Worm (Caenorhabditis elegans) whole organism, L4 larva: ENCODE results near the gene Y75B8A.18.

Experiments
- T26A8.4 ChIP-seq: fragments of 200-800 bp; sonication (Bioruptor generic); IDR thresholded peaks from 2 replicates; pipeline ENCODE4 v1.3.6; 2022; ENCODE audit warnings: missing genetic modification characterization, missing compliant biosample characterization
- cey-2 ChIP-seq: sonication (generic microtip); optimal IDR thresholded peaks from 3 replicates; lab custom pipeline; 2017; ENCODE audit warnings: missing genetic modification characterization, mild to moderate bottlenecking, missing compliant biosample characterization, antibody characterized with exemption, borderline replicate concordance; ENCODE audit not compliant: insufficient read depth
- egl-27 ChIP-seq: sonication (generic microtip); optimal IDR thresholded peaks from 3 replicates; lab custom pipeline; 2017; ENCODE audit warnings: missing biosample characterization, missing genetic modification reagents, missing genetic modification characterization
- nhr-25 ChIP-seq: sonication (generic microtip); optimal IDR thresholded peaks from 2 replicates; lab custom pipeline; 2017; ENCODE audit warnings: missing genetic modification characterization, mild to moderate bottlenecking, missing compliant biosample characterization, antibody characterized with exemption, moderate library complexity, borderline replicate concordance; ENCODE audit not compliant: insufficient read depth
- nhr-28 ChIP-seq: fragments of 150-350 bp; optimal IDR thresholded peaks from 2 replicates; lab custom pipeline; 2014; ENCODE audit warnings: missing biosample characterization, missing genetic modification characterization
- nhr-42 ChIP-seq: fragments of 200-800 bp; sonication (Bioruptor generic); IDR thresholded peaks from 2 replicates; pipeline ENCODE4 v1.3.6; 2022; ENCODE audit warnings: missing genetic modification characterization, missing compliant biosample characterization
- nhr-77 ChIP-seq: fragments of 150-350 bp; optimal IDR thresholded peaks from 2 replicates; lab custom pipeline; 2014; ENCODE audit warnings: missing biosample characterization, missing genetic modification characterization
- pqm-1 ChIP-seq: sonication (generic microtip); optimal IDR thresholded peaks from 2 replicates; lab custom pipeline; 2017; ENCODE audit warnings: missing biosample characterization, missing genetic modification characterization
- snpc-4 ChIP-seq: fragments of 150-350 bp; optimal IDR thresholded peaks from 2 replicates; lab custom pipeline; 2014; ENCODE audit warnings: missing biosample characterization, missing genetic modification characterization
- unc-62 ChIP-seq, 3 experiments: fragments of 150-350 bp in 1 of 3; sonication (generic microtip); optimal IDR thresholded peaks in 2 of 3; peaks in 1 of 3; 1 replicate in 1 of 3; 2 replicates in 2 of 3; lab custom pipeline; 2014 to 2017; ENCODE audit warnings: missing biosample characterization in 3 of 3, missing genetic modification characterization in 3 of 3, missing genetic modification reagents in 3 of 3, missing genotype in 1 of 3
- ztf-11 ChIP-seq: fragments of 150-350 bp; optimal IDR thresholded peaks from 2 replicates; lab custom pipeline; 2014; ENCODE audit warnings: missing biosample characterization, missing genetic modification characterization

DNA sequence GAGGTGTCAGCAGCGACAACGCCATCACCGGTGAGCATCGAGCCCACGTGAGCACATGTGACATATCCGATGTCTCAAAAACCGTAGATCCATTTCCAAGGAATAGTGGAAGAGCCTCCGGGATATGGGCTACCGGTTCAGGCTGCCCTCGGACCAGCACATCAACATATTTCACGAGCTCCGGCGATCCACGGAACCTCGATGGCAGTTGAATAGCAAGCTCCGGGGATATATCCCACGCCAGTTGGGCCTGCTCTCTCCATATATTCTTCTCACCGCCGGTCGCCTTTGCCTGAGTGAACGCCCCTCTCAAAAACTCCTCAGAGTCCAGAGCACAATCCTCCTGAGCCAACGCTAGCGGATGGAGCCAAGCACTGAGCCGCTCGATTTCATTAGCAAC lies 33.8 kb upstream of the Y75B8A.18 start:
- TF ChIP-seq snpc-4 (tag; lab: Kevin White, UChicago) (no peak), ztf-11 (tag; lab: Kevin White, UChicago) (no peak), nhr-77 (no peak), pqm-1 (tag; lab: Kevin White, UChicago) (no peak), egl-27 (tag; lab: Kevin White, UChicago) (no peak), nhr-25 (tag; lab: Kevin White, UChicago) (no peak), nhr-42 (GFP tag; lab: Robert Waterston, UW) (no peak), unc-62 (GFP tag; optimal IDR thresholded peaks at IDR 0.05 in 1 of 2; lab: Kevin White, UChicago) (no peak), unc-62 (tag; optimal IDR thresholded peaks at IDR 0.05; lab: Kevin White, UChicago) (no peak), nhr-28 (no peak), T26A8.4 (no peak), cey-2 (tag; lab: Kevin White, UChicago) (no peak)
